Worm (Caenorhabditis elegans) whole organism, L2 larva: Measurements from ENCODE around the gene B0457.6.

ENCODE experiments used
- C34F6.9 ChIP-seq: fragments of 150-350 bp; optimal IDR thresholded peaks from 2 replicates; lab custom pipeline; 2014; ENCODE audit warnings: missing biosample characterization, missing genetic modification characterization
- F13H6.1 ChIP-seq: sonication (generic microtip); optimal IDR thresholded peaks from 2 replicates; lab custom pipeline; 2016; ENCODE audit warnings: missing genetic modification characterization, missing compliant biosample characterization
- R02D3.7 ChIP-seq: fragments of 150-350 bp; optimal IDR thresholded peaks from 2 replicates; lab custom pipeline; 2014; ENCODE audit warnings: missing biosample characterization, missing genetic modification characterization
- Y55F3AM.14 ChIP-seq: fragments of 200-800 bp; sonication (Bioruptor generic); optimal IDR thresholded peaks from 2 replicates; lab custom pipeline; 2018; ENCODE audit warnings: mild to moderate bottlenecking, missing genetic modification characterization, missing compliant biosample characterization
- ZK546.5 ChIP-seq: sonication (generic microtip); optimal IDR thresholded peaks from 2 replicates; lab custom pipeline; 2017; ENCODE audit warnings: missing biosample characterization, missing genetic modification characterization
- alr-1 ChIP-seq: fragments of 150-350 bp; optimal IDR thresholded peaks from 2 replicates; lab custom pipeline; 2014; ENCODE audit warnings: missing biosample characterization, missing genetic modification characterization
- aly-2 ChIP-seq: fragments of 150-350 bp; optimal IDR thresholded peaks from 2 replicates; lab custom pipeline; 2014; ENCODE audit warnings: missing biosample characterization, missing genetic modification characterization
- ama-1 ChIP-seq: fragments of 150-350 bp; optimal IDR thresholded peaks from 2 replicates; lab custom pipeline; 2018; ENCODE audit warnings: inconsistent platforms
- blmp-1 ChIP-seq: sonication (generic microtip); optimal IDR thresholded peaks from 2 replicates; lab custom pipeline; 2017; ENCODE audit warnings: missing genetic modification characterization, mild to moderate bottlenecking, missing compliant biosample characterization, antibody characterized with exemption, moderate library complexity; ENCODE audit not compliant: insufficient read depth
- ceh-16 ChIP-seq: fragments of 150-350 bp; optimal IDR thresholded peaks from 2 replicates; lab custom pipeline; 2014; ENCODE audit warnings: missing biosample characterization, missing genetic modification characterization
- ceh-82 ChIP-seq: fragments of 150-350 bp; optimal IDR thresholded peaks from 2 replicates; lab custom pipeline; 2014; ENCODE audit warnings: missing biosample characterization, missing genetic modification characterization
- crh-2 ChIP-seq: sonication (generic microtip); optimal IDR thresholded peaks from 2 replicates; lab custom pipeline; 2017; ENCODE audit warnings: missing biosample characterization, missing genetic modification characterization
- egl-27 ChIP-seq: sonication (generic microtip); optimal IDR thresholded peaks from 3 replicates; lab custom pipeline; 2017; ENCODE audit warnings: missing biosample characterization, missing genetic modification reagents, missing genetic modification characterization
- elt-1 ChIP-seq: fragments of 150-350 bp; optimal IDR thresholded peaks from 2 replicates; lab custom pipeline; 2014; ENCODE audit warnings: missing biosample characterization, missing genetic modification characterization
- elt-3 ChIP-seq: sonication (generic microtip); optimal IDR thresholded peaks from 2 replicates; lab custom pipeline; 2017; ENCODE audit warnings: missing biosample characterization, missing genetic modification characterization
- fos-1 ChIP-seq: fragments of 150-350 bp; optimal IDR thresholded peaks from 2 replicates; lab custom pipeline; 2014; ENCODE audit warnings: missing biosample characterization, missing genetic modification characterization
- gmeb-1 ChIP-seq: fragments of 150-350 bp; optimal IDR thresholded peaks from 2 replicates; lab custom pipeline; 2014; ENCODE audit warnings: missing biosample characterization, missing genetic modification characterization
- lin-11 ChIP-seq: fragments of 150-350 bp; sonication (generic microtip); optimal IDR thresholded peaks from 2 replicates; lab custom pipeline; 2014; ENCODE audit warnings: missing biosample characterization, missing genetic modification characterization, inconsistent platforms, mixed read lengths
- lin-13 ChIP-seq: fragments of 150-350 bp; optimal IDR thresholded peaks from 2 replicates; lab custom pipeline; 2014; ENCODE audit warnings: missing biosample characterization, missing genetic modification reagents, missing genetic modification characterization
- lin-39 ChIP-seq: fragments of 150-350 bp; optimal IDR thresholded peaks from 2 replicates; lab custom pipeline; 2014; ENCODE audit warnings: missing biosample characterization, missing genetic modification reagents, missing genetic modification characterization
- lsy-2 ChIP-seq, 2 experiments: fragments of 150-350 bp in 1 of 2; sonication (generic microtip) in 1 of 2; optimal IDR thresholded peaks; 2 replicates each; lab custom pipeline; 2014 to 2017; ENCODE audit warnings: missing biosample characterization in 2 of 2, missing genetic modification characterization in 2 of 2
- mab-5 ChIP-seq: fragments of 150-350 bp; optimal IDR thresholded peaks from 2 replicates; lab custom pipeline; 2014; ENCODE audit warnings: missing biosample characterization, missing genetic modification characterization
- nhr-10 ChIP-seq: sonication (generic microtip); optimal IDR thresholded peaks from 2 replicates; lab custom pipeline; 2017; ENCODE audit warnings: missing biosample characterization, missing genetic modification characterization
- nhr-11 ChIP-seq: fragments of 150-350 bp; optimal IDR thresholded peaks from 2 replicates; lab custom pipeline; 2014; ENCODE audit warnings: missing biosample characterization, missing genetic modification characterization
- nhr-12 ChIP-seq: fragments of 150-350 bp; optimal IDR thresholded peaks from 2 replicates; lab custom pipeline; 2014; ENCODE audit warnings: missing biosample characterization, missing genetic modification characterization
- nhr-129 ChIP-seq: fragments of 150-350 bp; optimal IDR thresholded peaks from 2 replicates; lab custom pipeline; 2014; ENCODE audit warnings: missing biosample characterization, missing genetic modification characterization
- nhr-21 ChIP-seq: fragments of 150-350 bp; optimal IDR thresholded peaks from 2 replicates; lab custom pipeline; 2014; ENCODE audit warnings: missing biosample characterization, missing genetic modification characterization
- nhr-237 ChIP-seq: fragments of 150-350 bp; optimal IDR thresholded peaks from 2 replicates; lab custom pipeline; 2014; ENCODE audit warnings: missing biosample characterization, missing genetic modification characterization
- nhr-25 ChIP-seq: fragments of 150-350 bp; sonication (generic microtip); optimal IDR thresholded peaks from 3 replicates; lab custom pipeline; 2014; ENCODE audit warnings: missing biosample characterization, missing genetic modification characterization
- nhr-6 ChIP-seq: fragments of 150-350 bp; optimal IDR thresholded peaks from 2 replicates; lab custom pipeline; 2014; ENCODE audit warnings: missing biosample characterization, missing genetic modification characterization
- nhr-77 ChIP-seq: fragments of 150-350 bp; optimal IDR thresholded peaks from 2 replicates; lab custom pipeline; 2014; ENCODE audit warnings: missing biosample characterization, missing genetic modification characterization
- sem-4 ChIP-seq: fragments of 150-350 bp; optimal IDR thresholded peaks from 2 replicates; lab custom pipeline; 2014; ENCODE audit warnings: missing biosample characterization, missing genetic modification reagents, missing genetic modification characterization
- skn-1 ChIP-seq: sonication (generic microtip); optimal IDR thresholded peaks from 2 replicates; lab custom pipeline; 2017; ENCODE audit warnings: missing biosample characterization, missing genetic modification characterization
- sma-9 ChIP-seq, 2 experiments: fragments of 150-350 bp in 1 of 2; sonication (generic microtip) in 1 of 2; optimal IDR thresholded peaks; 2 replicates each; lab custom pipeline; 2014 to 2016; ENCODE audit warnings: missing genetic modification characterization in 2 of 2, mild to moderate bottlenecking in 1 of 2, missing biosample characterization in 1 of 2, missing compliant biosample characterization in 1 of 2, missing genetic modification reagents in 1 of 2, moderate library complexity in 1 of 2
- snpc-4 ChIP-seq: fragments of 150-350 bp; optimal IDR thresholded peaks from 2 replicates; lab custom pipeline; 2014; ENCODE audit warnings: missing biosample characterization, missing genetic modification characterization
- unc-39 ChIP-seq: fragments of 150-350 bp; optimal IDR thresholded peaks from 2 replicates; lab custom pipeline; 2014; ENCODE audit warnings: missing biosample characterization, missing genetic modification characterization
- unc-55 ChIP-seq: fragments of 150-350 bp; sonication (generic microtip); optimal IDR thresholded peaks from 3 replicates; lab custom pipeline; 2014; ENCODE audit warnings: missing biosample characterization, missing genetic modification reagents, missing genetic modification characterization
- unc-62 ChIP-seq: fragments of 150-350 bp; optimal IDR thresholded peaks from 2 replicates; lab custom pipeline; 2014; ENCODE audit warnings: missing biosample characterization, missing genetic modification reagents, missing genetic modification characterization
- zag-1 ChIP-seq: fragments of 150-350 bp; optimal IDR thresholded peaks from 2 replicates; lab custom pipeline; 2014; ENCODE audit warnings: missing biosample characterization, missing genetic modification characterization
- ztf-1 ChIP-seq: fragments of 200-800 bp; sonication (Bioruptor generic); conservative IDR thresholded peaks from 2 replicates; pipeline ENCODE4 v1.3.6; 2022; ENCODE audit warnings: missing genetic modification characterization, missing compliant biosample characterization

B0457.6 gene

ce11 chrII:8903871-8904270, 18.4 kb upstream of the B0457.6 start:
- TF ChIP-seq snpc-4 (tag; lab: Kevin White, UChicago) (no peak), crh-2 (tag; lab: Kevin White, UChicago) (no peak), lin-39 (no peak), nhr-25 (no peak), lsy-2 (tag; optimal IDR thresholded peaks at IDR 0.05; lab: Kevin White, UChicago) (no peak), nhr-12 (tag; lab: Kevin White, UChicago) (no peak), aly-2 (tag; lab: Kevin White, UChicago) (no peak), ama-1 (no peak), ztf-1 (GFP tag; lab: Robert Waterston, UW) (no peak), alr-1 (tag; lab: Kevin White, UChicago) (no peak), gmeb-1 (tag; lab: Kevin White, UChicago) (no peak), ZK546.5 (tag; lab: Kevin White, UChicago) (no peak), lin-13 (no peak), sma-9 (GFP tag; optimal IDR thresholded peaks at IDR 0.05; lab: Kevin White, UChicago) (no peak), sma-9 (tag; optimal IDR thresholded peaks at IDR 0.05; lab: Kevin White, UChicago) (no peak), lin-11 (tag; lab: Kevin White, UChicago) (no peak), egl-27 (no peak), C34F6.9 (tag; lab: Kevin White, UChicago) (no peak), skn-1 (no peak)

ce11 chrII:8911929-8912328, 10.3 kb upstream of the B0457.6 start, which contains the start of gene B0457.4:
TSS of gene B0457.4 (minus strand) at chrII:8912029.
- TF ChIP-seq blmp-1 (tag; lab: Kevin White, UChicago) (no peak), F13H6.1 (tag; lab: Kevin White, UChicago) (no peak), ama-1 (no peak), unc-62 (GFP tag; lab: Kevin White, UChicago) (no peak), sem-4 (no peak), ceh-82 (tag; lab: Kevin White, UChicago) (no peak), nhr-129 (no peak), nhr-77 (no peak), zag-1 (tag; lab: Kevin White, UChicago) (no peak), egl-27 (no peak), nhr-21 (tag; lab: Kevin White, UChicago) (no peak), nhr-11 (tag; lab: Kevin White, UChicago) (no peak), elt-1 (tag; lab: Kevin White, UChicago) (no peak), nhr-6 (no peak), unc-55 (GFP tag; lab: Kevin White, UChicago) (no peak), gmeb-1 (tag; lab: Kevin White, UChicago) (no peak), nhr-10 (no peak), nhr-237 (tag; lab: Kevin White, UChicago) (no peak)

ce11 chrII:8912523-8913017, 9.7 kb upstream of the B0457.6 start:
- no peak for TF ChIP-seq snpc-4 (tag; lab: Kevin White, UChicago)
- TF ChIP-seq ceh-16, result no peak
- no peak for TF ChIP-seq ama-1
- TF ChIP-seq unc-55 (GFP tag; lab: Kevin White, UChicago), result peak; percentile 31
- TF ChIP-seq elt-3 (tag; lab: Kevin White, UChicago), result no peak
- no peak for TF ChIP-seq aly-2 (tag; lab: Kevin White, UChicago)
- no peak for TF ChIP-seq sma-9 (GFP tag; optimal IDR thresholded peaks at IDR 0.05; lab: Kevin White, UChicago)
- no peak for TF ChIP-seq sma-9 (tag; optimal IDR thresholded peaks at IDR 0.05; lab: Kevin White, UChicago)
- TF ChIP-seq lin-39, result no peak
- TF ChIP-seq nhr-12 (tag; lab: Kevin White, UChicago), result no peak
- no peak for TF ChIP-seq alr-1 (tag; lab: Kevin White, UChicago)
- no peak for TF ChIP-seq lsy-2 (tag; optimal IDR thresholded peaks at IDR 0.05; lab: Kevin White, UChicago)
- no peak for TF ChIP-seq unc-39
- peak; percentile 3 for TF ChIP-seq nhr-21 (tag; lab: Kevin White, UChicago)
- TF ChIP-seq mab-5, result no peak
- TF ChIP-seq, all 48 proteins: peak for 2

ce11 chrII:8914654-8915053, 7.6 kb upstream of the B0457.6 start:
- no peak for TF ChIP-seq Y55F3AM.14 (GFP tag; lab: Kevin White, UChicago)
- no peak for TF ChIP-seq mab-5
- no peak for TF ChIP-seq R02D3.7
- TF ChIP-seq fos-1 (tag; lab: Kevin White, UChicago), result peak; percentile 33
- no peak for TF ChIP-seq lin-39
- no peak for TF ChIP-seq skn-1
